Worm (Caenorhabditis elegans) whole organism, L2 larva: ENCODE results near the gene bcs-1.

Experiments used
- C34F6.9 ChIP-seq: fragments of 150-350 bp; optimal IDR thresholded peaks from 2 replicates; lab custom pipeline; 2014; ENCODE audit warnings: missing biosample characterization, missing genetic modification characterization
- R02D3.7 ChIP-seq: fragments of 150-350 bp; optimal IDR thresholded peaks from 2 replicates; lab custom pipeline; 2014; ENCODE audit warnings: missing biosample characterization, missing genetic modification characterization
- ZK546.5 ChIP-seq: sonication (generic microtip); optimal IDR thresholded peaks from 2 replicates; lab custom pipeline; 2017; ENCODE audit warnings: missing biosample characterization, missing genetic modification characterization
- ama-1 ChIP-seq: fragments of 150-350 bp; optimal IDR thresholded peaks from 2 replicates; lab custom pipeline; 2018; ENCODE audit warnings: inconsistent platforms
- blmp-1 ChIP-seq: sonication (generic microtip); optimal IDR thresholded peaks from 2 replicates; lab custom pipeline; 2017; ENCODE audit warnings: missing genetic modification characterization, mild to moderate bottlenecking, missing compliant biosample characterization, antibody characterized with exemption, moderate library complexity; ENCODE audit not compliant: insufficient read depth
- crh-2 ChIP-seq: sonication (generic microtip); optimal IDR thresholded peaks from 2 replicates; lab custom pipeline; 2017; ENCODE audit warnings: missing biosample characterization, missing genetic modification characterization
- gmeb-1 ChIP-seq: fragments of 150-350 bp; optimal IDR thresholded peaks from 2 replicates; lab custom pipeline; 2014; ENCODE audit warnings: missing biosample characterization, missing genetic modification characterization
- lin-11 ChIP-seq: fragments of 150-350 bp; sonication (generic microtip); optimal IDR thresholded peaks from 2 replicates; lab custom pipeline; 2014; ENCODE audit warnings: missing biosample characterization, missing genetic modification characterization, inconsistent platforms, mixed read lengths
- lin-13 ChIP-seq: fragments of 150-350 bp; optimal IDR thresholded peaks from 2 replicates; lab custom pipeline; 2014; ENCODE audit warnings: missing biosample characterization, missing genetic modification reagents, missing genetic modification characterization
- lsy-2 ChIP-seq, 2 experiments: fragments of 150-350 bp in 1 of 2; sonication (generic microtip) in 1 of 2; optimal IDR thresholded peaks; 2 replicates each; lab custom pipeline; 2014 to 2017; ENCODE audit warnings: missing biosample characterization in 2 of 2, missing genetic modification characterization in 2 of 2
- mab-5 ChIP-seq: fragments of 150-350 bp; optimal IDR thresholded peaks from 2 replicates; lab custom pipeline; 2014; ENCODE audit warnings: missing biosample characterization, missing genetic modification characterization
- mdl-1 ChIP-seq, 2 experiments: fragments of 150-350 bp in 1 of 2; sonication (generic microtip) in 1 of 2; optimal IDR thresholded peaks; 2 replicates each; lab custom pipeline; 2017; ENCODE audit warnings: missing biosample characterization in 2 of 2, missing genetic modification characterization in 2 of 2
- nhr-10 ChIP-seq: sonication (generic microtip); optimal IDR thresholded peaks from 2 replicates; lab custom pipeline; 2017; ENCODE audit warnings: missing biosample characterization, missing genetic modification characterization
- nhr-129 ChIP-seq: fragments of 150-350 bp; optimal IDR thresholded peaks from 2 replicates; lab custom pipeline; 2014; ENCODE audit warnings: missing biosample characterization, missing genetic modification characterization
- nhr-21 ChIP-seq: fragments of 150-350 bp; optimal IDR thresholded peaks from 2 replicates; lab custom pipeline; 2014; ENCODE audit warnings: missing biosample characterization, missing genetic modification characterization
- nhr-25 ChIP-seq: fragments of 150-350 bp; sonication (generic microtip); optimal IDR thresholded peaks from 3 replicates; lab custom pipeline; 2014; ENCODE audit warnings: missing biosample characterization, missing genetic modification characterization
- nhr-6 ChIP-seq: fragments of 150-350 bp; optimal IDR thresholded peaks from 2 replicates; lab custom pipeline; 2014; ENCODE audit warnings: missing biosample characterization, missing genetic modification characterization
- nhr-77 ChIP-seq: fragments of 150-350 bp; optimal IDR thresholded peaks from 2 replicates; lab custom pipeline; 2014; ENCODE audit warnings: missing biosample characterization, missing genetic modification characterization
- sem-4 ChIP-seq: fragments of 150-350 bp; optimal IDR thresholded peaks from 2 replicates; lab custom pipeline; 2014; ENCODE audit warnings: missing biosample characterization, missing genetic modification reagents, missing genetic modification characterization
- skn-1 ChIP-seq: sonication (generic microtip); optimal IDR thresholded peaks from 2 replicates; lab custom pipeline; 2017; ENCODE audit warnings: missing biosample characterization, missing genetic modification characterization
- sma-3 ChIP-seq: sonication (generic microtip); optimal IDR thresholded peaks from 2 replicates; lab custom pipeline; 2016; ENCODE audit warnings: missing genetic modification reagents, missing genetic modification characterization, missing compliant biosample characterization
- sma-9 ChIP-seq, 2 experiments: fragments of 150-350 bp in 1 of 2; sonication (generic microtip) in 1 of 2; optimal IDR thresholded peaks; 2 replicates each; lab custom pipeline; 2014 to 2016; ENCODE audit warnings: missing genetic modification characterization in 2 of 2, mild to moderate bottlenecking in 1 of 2, missing biosample characterization in 1 of 2, missing compliant biosample characterization in 1 of 2, missing genetic modification reagents in 1 of 2, moderate library complexity in 1 of 2
- snpc-4 ChIP-seq: fragments of 150-350 bp; optimal IDR thresholded peaks from 2 replicates; lab custom pipeline; 2014; ENCODE audit warnings: missing biosample characterization, missing genetic modification characterization
- unc-55 ChIP-seq: fragments of 150-350 bp; sonication (generic microtip); optimal IDR thresholded peaks from 3 replicates; lab custom pipeline; 2014; ENCODE audit warnings: missing biosample characterization, missing genetic modification reagents, missing genetic modification characterization
- unc-62 ChIP-seq: fragments of 150-350 bp; optimal IDR thresholded peaks from 2 replicates; lab custom pipeline; 2014; ENCODE audit warnings: missing biosample characterization, missing genetic modification reagents, missing genetic modification characterization
- zag-1 ChIP-seq: fragments of 150-350 bp; optimal IDR thresholded peaks from 2 replicates; lab custom pipeline; 2014; ENCODE audit warnings: missing biosample characterization, missing genetic modification characterization
- ztf-1 ChIP-seq: fragments of 200-800 bp; sonication (Bioruptor generic); conservative IDR thresholded peaks from 2 replicates; pipeline ENCODE4 v1.3.6; 2022; ENCODE audit warnings: missing genetic modification characterization, missing compliant biosample characterization
- ztf-11 ChIP-seq: sonication (generic microtip); optimal IDR thresholded peaks from 2 replicates; lab custom pipeline; 2017; ENCODE audit warnings: missing biosample characterization, missing genetic modification characterization
- ztf-4 ChIP-seq: fragments of 150-350 bp; optimal IDR thresholded peaks from 2 replicates; lab custom pipeline; 2014; ENCODE audit warnings: missing biosample characterization, missing genetic modification characterization

The bcs-1 gene

ce11 chrII:8569038-8569977 is 1.6 kb upstream of the bcs-1 start, which contains the start of the genes col-38 and rpl-5 (continued):
- no peak for TF ChIP-seq skn-1

DNA sequence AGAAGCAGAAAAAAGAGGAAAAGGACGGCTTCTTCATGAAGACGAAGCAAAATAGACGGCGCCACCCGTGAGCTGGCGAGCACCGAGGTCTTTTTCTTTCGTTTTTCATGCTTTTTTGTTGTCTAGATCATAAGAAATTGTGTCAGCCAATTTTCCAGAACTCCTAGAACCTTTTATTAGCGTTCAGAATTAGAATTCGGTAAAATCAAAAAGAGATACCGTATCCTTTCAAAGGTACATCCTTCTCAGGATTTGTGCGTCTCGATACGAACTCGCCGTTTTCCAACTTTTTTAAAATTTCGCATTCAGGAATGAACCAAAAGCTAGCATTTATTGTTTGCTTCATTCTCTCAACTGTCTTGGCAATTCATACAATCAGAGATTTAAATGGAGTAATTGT is 2.2 kb downstream of the bcs-1 start, which contains the start of gene F54C9.7:
TSS of gene F54C9.7 (plus strand) at position 301 of the 400 bp plus-strand sequence.
- TF ChIP-seq unc-55 (GFP tag; lab: Kevin White, UChicago) = peak; percentile 26
- no peak for TF ChIP-seq ama-1
- TF ChIP-seq mab-5 (tag; lab: Kevin White, UChicago) = no peak

DNA sequence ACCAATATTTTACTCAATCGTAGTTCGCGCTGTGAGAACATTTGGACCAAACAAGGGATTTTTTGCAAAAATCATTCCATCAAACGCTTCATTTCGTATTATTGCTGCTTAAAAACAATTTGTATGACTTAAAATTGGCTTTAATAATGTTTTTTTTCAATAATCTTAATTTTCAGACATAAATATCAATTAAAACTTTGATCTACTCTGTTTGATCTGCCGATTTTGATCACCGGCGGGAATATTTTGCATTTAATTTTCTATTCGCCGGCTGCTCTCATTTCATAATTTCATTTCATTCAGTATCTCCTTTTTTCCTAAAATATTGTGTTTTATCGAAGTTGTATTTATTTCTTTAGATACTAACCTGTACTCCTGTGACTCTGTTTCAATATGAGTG is 4.3 kb downstream of the bcs-1 start, which contains the start of gene puf-5:
TSS of gene puf-5 (plus strand) at position 358 of the 400 bp plus-strand sequence.
- TF ChIP-seq R02D3.7 = no peak

- TF ChIP-seq crh-2 (tag; lab: Kevin White, UChicago) (peak; percentile 42), nhr-21 (tag; lab: Kevin White, UChicago) (no peak), gmeb-1 (tag; lab: Kevin White, UChicago) (peak; percentile 64), C34F6.9 (tag; lab: Kevin White, UChicago) (peak; percentile 66), nhr-77 (tag; lab: Kevin White, UChicago) (no peak), nhr-25 (tag; lab: Kevin White, UChicago) (peak; percentile 79), unc-55 (GFP tag; lab: Kevin White, UChicago) (peak; percentile 45), lsy-2 (tag; optimal IDR thresholded peaks at IDR 0.05; lab: Kevin White, UChicago) (peak in 1 of 2 experiments; percentile 60), blmp-1 (no peak)
These were observed 6.7 kb downstream of the bcs-1 start, which contains the start of gene F54C9.9 for ce11 chrII:8577509-8578099. TSS of gene F54C9.9 (plus strand) at chrII:8578049.

DNA sequence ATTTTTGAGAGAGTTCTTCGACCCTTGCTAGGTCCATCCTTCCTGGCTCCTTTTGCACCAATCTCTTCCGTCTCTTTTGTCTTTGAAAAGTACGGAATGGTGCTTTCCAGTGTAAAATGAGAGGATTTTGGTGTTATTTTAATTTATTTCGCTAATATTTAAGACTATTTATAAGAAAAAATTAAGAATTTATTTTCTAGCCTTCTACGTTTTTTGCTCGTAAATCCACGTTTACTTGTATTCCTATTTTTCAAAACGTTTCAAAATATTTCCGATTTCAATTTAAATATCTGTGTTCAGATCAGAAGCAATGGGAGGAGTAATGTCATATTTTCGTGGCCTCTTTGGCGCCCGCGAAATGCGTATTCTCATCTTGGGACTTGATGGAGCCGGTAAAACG is 10.8 kb downstream of the bcs-1 start, which contains the start of gene arl-1:
TSS of gene arl-1 (plus strand) at position 301 of the 400 bp plus-strand sequence.
- TF ChIP-seq snpc-4 = no peak
- no peak for TF ChIP-seq mab-5 (tag; lab: Kevin White, UChicago)
- TF ChIP-seq ztf-4 (tag; lab: Kevin White, UChicago) = no peak
- TF ChIP-seq nhr-10 (tag; lab: Kevin White, UChicago) = no peak
- TF ChIP-seq lin-13 (GFP tag; lab: Kevin White, UChicago) = no peak
- no peak for TF ChIP-seq ztf-1
- TF ChIP-seq ztf-11 (tag; lab: Kevin White, UChicago) = no peak
- TF ChIP-seq blmp-1 = no peak
- TF ChIP-seq nhr-129 (tag; lab: Kevin White, UChicago) = no peak

DNA sequence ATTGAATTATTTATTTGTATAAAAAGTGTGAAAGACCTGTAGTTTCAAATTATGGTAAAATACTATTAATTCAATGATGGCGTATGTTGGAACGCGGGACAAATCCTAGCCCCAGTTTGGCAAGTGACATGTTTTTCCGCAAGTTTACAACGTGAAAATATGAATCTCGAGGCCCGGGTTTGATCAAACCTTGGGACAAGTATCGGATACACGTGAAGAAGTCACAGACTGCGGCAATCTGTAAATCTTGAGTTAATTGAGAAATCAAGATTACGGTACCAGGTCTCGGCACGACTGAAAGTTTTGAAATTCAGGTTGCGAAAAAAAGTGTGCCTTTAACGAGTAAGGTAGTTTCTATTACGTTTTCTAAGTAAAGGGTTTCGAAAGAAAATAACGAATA is 12.2 kb downstream of the bcs-1 start:
- TF ChIP-seq ztf-11 (tag; lab: Kevin White, UChicago) (no peak), nhr-6 (tag; lab: Kevin White, UChicago) (no peak)
- TF ChIP-seq, all 48 proteins: peak for 0

DNA sequence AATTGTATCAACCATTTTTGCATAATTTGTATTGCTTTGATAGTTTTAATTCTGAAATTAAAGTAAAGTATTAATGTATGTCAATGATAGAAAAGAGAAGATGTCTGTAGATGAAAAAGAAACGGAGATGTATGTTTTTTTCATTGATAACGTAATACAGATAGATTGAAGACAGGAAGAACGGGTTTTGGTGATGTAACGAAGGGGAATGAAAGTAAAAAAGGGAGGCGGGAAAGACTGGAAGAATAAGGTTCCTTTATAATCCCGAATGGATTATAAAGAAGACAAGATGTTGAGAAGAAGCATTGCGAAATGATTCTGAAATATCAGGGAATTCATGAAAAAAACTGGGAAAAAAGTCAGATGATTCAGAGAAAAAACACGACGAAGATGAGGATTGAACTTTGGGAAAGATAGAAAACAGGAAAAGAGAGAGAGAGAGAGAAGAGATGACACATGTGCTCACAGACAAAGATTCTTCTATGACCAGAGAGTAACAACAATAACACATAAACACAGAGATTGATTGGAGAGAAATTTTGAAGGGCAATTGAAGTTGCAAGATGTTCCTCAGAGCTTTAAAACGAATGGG is 14.2 kb downstream of the bcs-1 start, which contains the start of gene F54C9.11:
TSS of gene F54C9.11 (minus strand) at position 51 of the 592 bp plus-strand sequence.
- TF ChIP-seq snpc-4 (no peak), mdl-1 (tag; optimal IDR thresholded peaks at IDR 0.05; lab: Kevin White, UChicago) (no peak), unc-62 (no peak), nhr-129 (tag; lab: Kevin White, UChicago) (peak; percentile 63), sem-4 (peak; percentile 68), lsy-2 (tag; optimal IDR thresholded peaks at IDR 0.05; lab: Kevin White, UChicago) (peak in 1 of 2 experiments; percentile 57), sma-9 (GFP tag; optimal IDR thresholded peaks at IDR 0.05; lab: Kevin White, UChicago) (peak; percentile 41), sma-9 (tag; optimal IDR thresholded peaks at IDR 0.05; lab: Kevin White, UChicago) (no peak), lin-13 (GFP tag; lab: Kevin White, UChicago) (peak; percentile 24), C34F6.9 (tag; lab: Kevin White, UChicago) (peak; percentile 73), skn-1 (no peak), ZK546.5 (no peak), nhr-25 (tag; lab: Kevin White, UChicago) (no peak), ztf-4 (tag; lab: Kevin White, UChicago) (peak; percentile 45), sma-3 (GFP tag; lab: Kevin White, UChicago) (no peak), crh-2 (tag; lab: Kevin White, UChicago) (peak; percentile 34), unc-55 (GFP tag; lab: Kevin White, UChicago) (peak; percentile 90), lin-11 (tag; lab: Kevin White, UChicago) (no peak), zag-1 (tag; lab: Kevin White, UChicago) (peak; percentile 15)
- TF ChIP-seq, all 48 proteins: peak for 10
